Worm (Caenorhabditis elegans) whole organism, young adult: Measurements from ENCODE around the gene gpa-11.

Experiments used
- B0019.2 ChIP-seq: fragments of 200-800 bp; sonication (Bioruptor generic); conservative IDR thresholded peaks from 2 replicates; pipeline ENCODE4 v1.3.6; 2022; ENCODE audit warnings: missing genetic modification reagents, missing genetic modification characterization, missing compliant biosample characterization
- B0035.1 ChIP-seq: sonication (generic microtip); optimal IDR thresholded peaks from 2 replicates; lab custom pipeline; 2016; ENCODE audit warnings: missing genetic modification characterization, mild to moderate bottlenecking, missing compliant biosample characterization, missing genotype, missing genetic modification reagents
- B0336.3 ChIP-seq: fragments of 200-800 bp; sonication (Bioruptor generic); IDR thresholded peaks from 2 replicates; pipeline ENCODE4 v1.3.6; 2022; ENCODE audit warnings: missing genetic modification characterization, missing compliant biosample characterization
- F22D6.2 ChIP-seq: sonication (generic microtip); optimal IDR thresholded peaks from 2 replicates; lab custom pipeline; 2016; ENCODE audit warnings: mild to moderate bottlenecking, missing genetic modification characterization, missing compliant biosample characterization
- F37B4.10 ChIP-seq: fragments of 200-800 bp; sonication (Bioruptor generic); IDR thresholded peaks from 2 replicates; pipeline ENCODE4 v1.3.6; 2022; ENCODE audit warnings: missing genetic modification characterization, missing compliant biosample characterization
- F39B2.1 ChIP-seq: fragments of 200-800 bp; sonication (Bioruptor generic); IDR thresholded peaks from 2 replicates; pipeline ENCODE4 v1.3.6; 2022; ENCODE audit warnings: missing genetic modification reagents, missing genetic modification characterization, missing compliant biosample characterization
- F57C9.4 ChIP-seq: sonication (generic microtip); optimal IDR thresholded peaks from 2 replicates; lab custom pipeline; 2017; ENCODE audit warnings: mild to moderate bottlenecking, missing genetic modification characterization, missing compliant biosample characterization
- T07F8.4 ChIP-seq: sonication (generic microtip); optimal IDR thresholded peaks from 2 replicates; lab custom pipeline; 2016; ENCODE audit warnings: mild to moderate bottlenecking, missing genetic modification characterization, moderate library complexity, missing compliant biosample characterization
- Y53F4B.3 ChIP-seq: fragments of 200-800 bp; sonication (Bioruptor generic); IDR thresholded peaks from 2 replicates; pipeline ENCODE4 v1.3.6; 2022; ENCODE audit warnings: missing genetic modification reagents, missing genetic modification characterization, missing compliant biosample characterization
- Y53G8AR.9 ChIP-seq: fragments of 200-800 bp; sonication (Bioruptor generic); conservative IDR thresholded peaks from 2 replicates; pipeline ENCODE4 v1.3.6; 2022; ENCODE audit warnings: missing genetic modification reagents, missing genetic modification characterization, missing compliant biosample characterization
- Y67H2A.10 ChIP-seq: fragments of 200-800 bp; sonication (Bioruptor generic); conservative IDR thresholded peaks from 2 replicates; pipeline ENCODE4 v1.3.6; 2022; ENCODE audit warnings: missing genetic modification reagents, missing genetic modification characterization, missing compliant biosample characterization
- Y79H2A.3 ChIP-seq: fragments of 200-800 bp; sonication (Bioruptor generic); conservative IDR thresholded peaks from 2 replicates; pipeline ENCODE4 v1.3.6; 2022; ENCODE audit warnings: missing genetic modification reagents, missing genetic modification characterization, missing compliant biosample characterization
- ama-1 ChIP-seq, 3 experiments: fragments of 150-350 bp in 1 of 3; sonication (generic microtip) in 2 of 3; optimal IDR thresholded peaks; 2 replicates each; lab custom pipeline; 2014 to 2018; ENCODE audit warnings: missing biosample characterization in 2 of 3, missing genetic modification characterization in 2 of 3, missing genetic modification reagents in 2 of 3
- aptf-2 ChIP-seq: fragments of 200-800 bp; sonication (Bioruptor generic); conservative IDR thresholded peaks from 2 replicates; pipeline ENCODE4 v1.3.6; 2022; ENCODE audit warnings: missing genetic modification reagents, missing genetic modification characterization, missing compliant biosample characterization
- aptf-3 ChIP-seq: fragments of 200-800 bp; sonication (Bioruptor generic); IDR thresholded peaks from 2 replicates; pipeline ENCODE4 v1.3.6; 2022; ENCODE audit warnings: missing genetic modification characterization, missing compliant biosample characterization
- athp-1 ChIP-seq: sonication (generic microtip); optimal IDR thresholded peaks from 2 replicates; lab custom pipeline; 2017; ENCODE audit warnings: mild to moderate bottlenecking, missing genetic modification characterization, missing compliant biosample characterization
- attf-3 ChIP-seq: fragments of 200-800 bp; sonication (Bioruptor generic); conservative IDR thresholded peaks from 2 replicates; pipeline ENCODE4 v1.3.6; 2022; ENCODE audit warnings: missing genetic modification reagents, missing genetic modification characterization, missing compliant biosample characterization
- cebp-1 ChIP-seq, 2 experiments: fragments of 200-800 bp in 1 of 2; sonication (Bioruptor generic) in 1 of 2; sonication (generic microtip) in 1 of 2; IDR thresholded peaks in 1 of 2; optimal IDR thresholded peaks in 1 of 2; 2 replicates each; pipeline versions ENCODE4 v1.3.6 to Lab custom; 2017 to 2022; ENCODE audit warnings: missing compliant biosample characterization in 2 of 2, missing genetic modification characterization in 2 of 2, mild to moderate bottlenecking in 1 of 2, missing genetic modification reagents in 1 of 2, moderate library complexity in 1 of 2
- cebp-2 ChIP-seq: fragments of 200-800 bp; sonication (Bioruptor generic); IDR thresholded peaks from 2 replicates; pipeline ENCODE4 v1.3.6; 2022; ENCODE audit warnings: missing genetic modification characterization, missing compliant biosample characterization
- ceh-79 ChIP-seq: sonication (generic microtip); optimal IDR thresholded peaks from 2 replicates; lab custom pipeline; 2017; ENCODE audit warnings: mild to moderate bottlenecking, missing genetic modification characterization, missing compliant biosample characterization
- ceh-91 ChIP-seq: fragments of 200-800 bp; sonication (Bioruptor generic); IDR thresholded peaks from 2 replicates; pipeline ENCODE4 v1.3.6; 2022; ENCODE audit warnings: missing genetic modification reagents, missing genetic modification characterization, missing compliant biosample characterization
- die-1 ChIP-seq: sonication (generic microtip); optimal IDR thresholded peaks from 2 replicates; lab custom pipeline; 2016; ENCODE audit warnings: missing genotype, mild to moderate bottlenecking, missing genetic modification characterization, missing compliant biosample characterization
- ekl-4 ChIP-seq: fragments of 200-800 bp; sonication (Bioruptor generic); IDR thresholded peaks from 2 replicates; pipeline ENCODE4 v1.3.6; 2022; ENCODE audit warnings: missing genetic modification reagents, missing genetic modification characterization, missing compliant biosample characterization
- gei-17 ChIP-seq: fragments of 200-800 bp; sonication (Bioruptor generic); optimal IDR thresholded peaks from 2 replicates; lab custom pipeline; 2018; ENCODE audit warnings: mild to moderate bottlenecking, missing genetic modification characterization, missing compliant biosample characterization
- hlh-12 ChIP-seq: sonication (generic microtip); optimal IDR thresholded peaks from 2 replicates; lab custom pipeline; 2016; ENCODE audit warnings: missing genetic modification characterization, missing compliant biosample characterization
- hlh-26 ChIP-seq: fragments of 200-800 bp; sonication (Bioruptor generic); conservative IDR thresholded peaks from 2 replicates; pipeline ENCODE4 v1.3.6; 2022; ENCODE audit warnings: missing genetic modification reagents, missing genetic modification characterization, missing compliant biosample characterization
- hsf-1 ChIP-seq: fragments of 200-800 bp; sonication (Bioruptor generic); IDR thresholded peaks from 2 replicates; pipeline ENCODE4 v1.3.6; 2022; ENCODE audit warnings: missing genetic modification reagents, missing genetic modification characterization, missing compliant biosample characterization
- let-526 ChIP-seq: fragments of 200-800 bp; sonication (Bioruptor generic); IDR thresholded peaks from 2 replicates; pipeline ENCODE4 v1.3.6; 2022; ENCODE audit warnings: missing genetic modification reagents, missing genetic modification characterization, missing compliant biosample characterization
- let-607 ChIP-seq, 2 experiments: fragments of 200-800 bp in 1 of 2; sonication (Bioruptor generic) in 1 of 2; sonication (generic microtip) in 1 of 2; optimal IDR thresholded peaks; 2 replicates each; lab custom pipeline; 2016 to 2018; ENCODE audit warnings: mild to moderate bottlenecking in 2 of 2, missing compliant biosample characterization in 2 of 2, missing genetic modification characterization in 2 of 2, moderate library complexity in 2 of 2, missing genotype in 1 of 2
- lsy-27 ChIP-seq: sonication (generic microtip); optimal IDR thresholded peaks from 2 replicates; lab custom pipeline; 2017; ENCODE audit warnings: missing genetic modification characterization, mild to moderate bottlenecking, missing compliant biosample characterization, antibody characterized with exemption, missing genotype, borderline replicate concordance; ENCODE audit not compliant: insufficient read depth
- madf-8 ChIP-seq: fragments of 200-800 bp; sonication (Bioruptor generic); conservative IDR thresholded peaks from 2 replicates; pipeline ENCODE4 v1.3.6; 2022; ENCODE audit warnings: missing genetic modification reagents, missing genetic modification characterization, missing compliant biosample characterization
- mcd-1 ChIP-seq: fragments of 200-800 bp; sonication (Bioruptor generic); IDR thresholded peaks from 2 replicates; pipeline ENCODE4 v1.3.6; 2022; ENCODE audit warnings: missing genetic modification reagents, missing genetic modification characterization, missing compliant biosample characterization
- mes-4 ChIP-seq: sonication (generic microtip); optimal IDR thresholded peaks from 2 replicates; lab custom pipeline; 2016; ENCODE audit warnings: missing genotype, missing genetic modification characterization, missing compliant biosample characterization
- mxl-1 ChIP-seq: sonication (generic microtip); optimal IDR thresholded peaks from 2 replicates; lab custom pipeline; 2016; ENCODE audit warnings: missing genetic modification characterization, missing compliant biosample characterization
- nfyb-1 ChIP-seq: fragments of 200-800 bp; sonication (Bioruptor generic); IDR thresholded peaks from 2 replicates; pipeline ENCODE4 v1.3.6; 2022; ENCODE audit warnings: missing genetic modification reagents, missing genetic modification characterization, missing compliant biosample characterization
- nhr-120 ChIP-seq: fragments of 200-800 bp; sonication (Bioruptor generic); IDR thresholded peaks from 2 replicates; pipeline ENCODE4 v1.3.6; 2022; ENCODE audit warnings: missing genetic modification characterization, missing compliant biosample characterization
- pbrm-1 ChIP-seq: fragments of 200-800 bp; sonication (Bioruptor generic); IDR thresholded peaks from 2 replicates; pipeline ENCODE4 v1.3.6; 2022; ENCODE audit warnings: missing genetic modification reagents, missing genetic modification characterization, missing compliant biosample characterization
- pha-4 ChIP-seq: fragments of 150-350 bp; sonication (generic microtip); optimal IDR thresholded peaks from 2 replicates; lab custom pipeline; 2014; ENCODE audit warnings: missing biosample characterization, missing genetic modification reagents, missing genetic modification characterization
- rpc-1 ChIP-seq, 2 experiments: fragments of 150-350 bp in 1 of 2; sonication (generic microtip) in 1 of 2; optimal IDR thresholded peaks; 2 replicates each; lab custom pipeline; 2014 to 2018; ENCODE audit warnings: missing biosample characterization in 1 of 2, missing genetic modification characterization in 1 of 2, missing genetic modification reagents in 1 of 2, missing genotype in 1 of 2
- sea-2 ChIP-seq: fragments of 200-800 bp; sonication (Bioruptor generic); IDR thresholded peaks from 2 replicates; pipeline ENCODE4 v1.3.6; 2022; ENCODE audit warnings: missing genetic modification characterization, missing compliant biosample characterization
- snpc-1.1 ChIP-seq: sonication (generic microtip); optimal IDR thresholded peaks from 2 replicates; lab custom pipeline; 2017; ENCODE audit warnings: missing genetic modification characterization, mild to moderate bottlenecking, missing compliant biosample characterization, antibody characterized with exemption, moderate library complexity, missing genotype, missing genetic modification reagents; ENCODE audit not compliant: insufficient read depth
- snpc-1.3 ChIP-seq: sonication (generic microtip); optimal IDR thresholded peaks from 2 replicates; lab custom pipeline; 2017; ENCODE audit warnings: missing genetic modification characterization, mild to moderate bottlenecking, missing compliant biosample characterization, antibody characterized with exemption, moderate library complexity, missing genotype, missing genetic modification reagents; ENCODE audit not compliant: insufficient read depth
- somi-1 ChIP-seq: fragments of 200-800 bp; sonication (Bioruptor generic); optimal IDR thresholded peaks from 2 replicates; lab custom pipeline; 2018; ENCODE audit warnings: mild to moderate bottlenecking, missing genetic modification characterization, missing compliant biosample characterization
- zfh-2 ChIP-seq: fragments of 200-800 bp; sonication (Bioruptor generic); conservative IDR thresholded peaks from 2 replicates; pipeline ENCODE4 v1.3.6; 2022; ENCODE audit warnings: missing genetic modification reagents, missing genetic modification characterization, missing compliant biosample characterization
- ztf-22 ChIP-seq: fragments of 200-800 bp; sonication (Bioruptor generic); optimal IDR thresholded peaks from 2 replicates; lab custom pipeline; 2018; ENCODE audit warnings: mild to moderate bottlenecking, missing genetic modification characterization, moderate library complexity, missing compliant biosample characterization
- ztf-28 ChIP-seq: fragments of 200-800 bp; sonication (Bioruptor generic); IDR thresholded peaks from 2 replicates; pipeline ENCODE4 v1.3.6; 2022; ENCODE audit warnings: missing genetic modification reagents, missing genetic modification characterization, missing compliant biosample characterization
- ztf-6 ChIP-seq: fragments of 200-800 bp; sonication (Bioruptor generic); IDR thresholded peaks from 2 replicates; pipeline ENCODE4 v1.3.6; 2022; ENCODE audit warnings: missing genetic modification reagents, missing genetic modification characterization, missing compliant biosample characterization

Gene gpa-11

DNA sequence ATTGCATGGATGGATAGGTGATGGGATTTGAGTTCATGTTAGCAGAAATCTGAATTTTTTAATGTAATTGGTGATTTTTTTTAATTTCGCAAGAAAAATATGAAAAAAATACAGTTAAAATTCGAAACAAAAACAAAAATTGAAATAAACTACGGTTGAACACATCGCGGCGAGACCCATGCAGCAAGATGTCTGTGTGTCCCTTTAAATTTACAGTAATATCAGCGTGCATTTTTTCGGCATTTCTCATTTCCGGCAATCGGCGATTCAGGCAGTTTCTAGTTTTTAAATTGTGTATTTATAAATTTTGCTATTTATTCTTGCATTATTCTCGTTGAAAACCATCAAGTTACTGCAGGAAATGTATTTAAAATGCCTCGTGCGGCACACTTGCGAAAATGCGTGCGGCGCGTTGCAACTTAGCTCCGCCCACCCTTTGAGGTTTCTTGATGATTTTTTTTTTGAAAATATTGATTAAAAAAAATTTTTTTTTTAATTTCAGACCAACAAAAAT lies 9.2 kb upstream of the gpa-11 start, which contains the start of the genes fbxc-44 and C16A11.2 (continued):
- TF ChIP-seq hsf-1 (GFP tag; lab: Robert Waterston, UW) (no peak), snpc-1.3 (tag; lab: Kevin White, UChicago) (peak; percentile 17), athp-1 (tag; lab: Kevin White, UChicago) (peak; percentile 47), cebp-1 (GFP tag; IDR thresholded peaks at IDR 0.05; lab: Robert Waterston, UW) (no peak), cebp-1 (tag; optimal IDR thresholded peaks at IDR 0.05; lab: Kevin White, UChicago) (peak; percentile 52), F22D6.2 (tag; lab: Kevin White, UChicago) (no peak), B0336.3 (GFP tag; lab: Robert Waterston, UW) (peak; percentile 49; the same call in 1 of the 2 replicates), pha-4 (tag; lab: Kevin White, UChicago) (no peak), aptf-3 (GFP tag; lab: Robert Waterston, UW) (no peak), ama-1 (optimal IDR thresholded peaks at IDR 0.05; lab: Kevin White, UChicago) (no peak), ama-1 (GFP tag; optimal IDR thresholded peaks at IDR 0.05; lab: Kevin White, UChicago) (no peak), gei-17 (GFP tag; lab: Kevin White, UChicago) (no peak), F57C9.4 (tag; lab: Kevin White, UChicago) (no peak), nhr-120 (GFP tag; lab: Robert Waterston, UW) (no peak), Y67H2A.10 (GFP tag; lab: Robert Waterston, UW) (no peak), pbrm-1 (GFP tag; lab: Robert Waterston, UW) (0 out of 2 replicates have a peak, but pooled peaks have one; percentile 40), mxl-1 (tag; lab: Kevin White, UChicago) (no peak), cebp-2 (GFP tag; lab: Robert Waterston, UW) (no peak), ztf-28 (GFP tag; lab: Robert Waterston, UW) (no peak), let-526 (no peak), snpc-1.1 (tag; lab: Kevin White, UChicago) (no peak), ztf-6 (GFP tag; lab: Robert Waterston, UW) (no peak), ztf-22 (no peak), madf-8 (GFP tag; lab: Robert Waterston, UW) (peak; percentile 83), mcd-1 (peak; percentile 52; the same call in 1 of the 2 replicates), B0019.2 (no peak), let-607 (tag; optimal IDR thresholded peaks at IDR 0.05; lab: Kevin White, UChicago) (peak in 1 of 2 experiments; percentile 9), ceh-79 (tag; lab: Kevin White, UChicago) (no peak), attf-3 (GFP tag; lab: Robert Waterston, UW) (no peak), nfyb-1 (GFP tag; lab: Robert Waterston, UW) (no peak; the same call in 1 of the 2 replicates), B0035.1 (no peak), Y79H2A.3 (no peak), somi-1 (GFP tag; lab: Kevin White, UChicago) (no peak), aptf-2 (GFP tag; lab: Robert Waterston, UW) (no peak), rpc-1 (optimal IDR thresholded peaks at IDR 0.05; lab: Kevin White, UChicago) (peak; percentile 13), rpc-1 (tag; optimal IDR thresholded peaks at IDR 0.05; lab: Kevin White, UChicago) (no peak), lsy-27 (tag; lab: Kevin White, UChicago) (no peak), ekl-4 (GFP tag; lab: Robert Waterston, UW) (no peak; the same call in 1 of the 2 replicates), ceh-91 (GFP tag; lab: Robert Waterston, UW) (peak; percentile 59; the same call in 1 of the 2 replicates), T07F8.4 (tag; lab: Kevin White, UChicago) (no peak), Y53F4B.3 (GFP tag; lab: Robert Waterston, UW) (no peak), hlh-26 (GFP tag; lab: Robert Waterston, UW) (no peak), hlh-12 (no peak), Y53G8AR.9 (GFP tag; lab: Robert Waterston, UW) (no peak), F39B2.1 (no peak), zfh-2 (GFP tag; lab: Robert Waterston, UW) (no peak), die-1 (tag; lab: Kevin White, UChicago) (no peak), sea-2 (GFP tag; lab: Robert Waterston, UW) (no peak), mes-4 (tag; lab: Kevin White, UChicago) (no peak), F37B4.10 (GFP tag; lab: Robert Waterston, UW) (no peak)
